Fruit fly (Drosophila melanogaster) whole organism, embryonic: ENCODE measurements around the gene CG32639.
A peak's percentile ranks its signal among the peaks of the same experiment; 100 is the strongest.

Experiments
- CG10959 ChIP-seq: fragments of 200-800 bp; sonication (Bioruptor generic); IDR thresholded peaks from 2 replicates; pipeline ENCODE4 v1.3.6; 2022; ENCODE audit warnings: missing biosample characterization, missing genetic modification characterization
- CG12071 ChIP-seq: fragments of 200-800 bp; sonication (Bioruptor generic); optimal IDR thresholded peaks from 3 replicates; lab custom pipeline; 2018; ENCODE audit warnings: missing biosample characterization, mild to moderate bottlenecking, missing genetic modification characterization
- CG12769 ChIP-seq: fragments of 200-800 bp; sonication (Bioruptor generic); optimal IDR thresholded peaks from 2 replicates; lab custom pipeline; 2019; ENCODE audit warnings: missing biosample characterization, mild to moderate bottlenecking, missing genetic modification characterization, moderate library complexity
- CG13287 ChIP-seq: fragments of 200-800 bp; sonication (Bioruptor generic); IDR thresholded peaks from 2 replicates; pipeline ENCODE4 v1.3.6; 2022; ENCODE audit warnings: missing biosample characterization, missing genetic modification characterization; ENCODE audit not compliant: partially characterized antibody
- CG14014 ChIP-seq: fragments of 200-800 bp; sonication (Bioruptor generic); IDR thresholded peaks from 2 replicates; pipeline ENCODE4 v1.3.6; 2022; ENCODE audit warnings: missing biosample characterization, missing genetic modification characterization
- CG14441 ChIP-seq: fragments of 200-800 bp; sonication (Bioruptor generic); IDR thresholded peaks from 2 replicates; pipeline ENCODE4 v1.3.6; 2022; ENCODE audit warnings: missing biosample characterization, missing genetic modification characterization
- CG16815 ChIP-seq: fragments of 200-800 bp; sonication (Bioruptor generic); optimal IDR thresholded peaks from 3 replicates; lab custom pipeline; 2017; ENCODE audit warnings: missing biosample characterization, mild to moderate bottlenecking, missing genetic modification characterization
- CG2678 ChIP-seq: fragments of 200-800 bp; sonication (Bioruptor generic); optimal IDR thresholded peaks from 3 replicates; lab custom pipeline; 2019; ENCODE audit warnings: missing biosample characterization, mild to moderate bottlenecking, missing genetic modification characterization, moderate library complexity
- CG32532 ChIP-seq: fragments of 200-800 bp; sonication (Bioruptor generic); IDR thresholded peaks from 2 replicates; pipeline ENCODE4 v1.3.6; 2022; ENCODE audit warnings: missing biosample characterization, missing genetic modification characterization
- CG32772 ChIP-seq: fragments of 200-800 bp; sonication (Bioruptor generic); IDR thresholded peaks from 2 replicates; pipeline ENCODE4 v1.3.6; 2022; ENCODE audit warnings: missing biosample characterization, missing genetic modification characterization
- CG43689 ChIP-seq: fragments of 200-800 bp; sonication (Bioruptor generic); IDR thresholded peaks from 2 replicates; pipeline ENCODE4 v1.3.6; 2022; ENCODE audit warnings: missing biosample characterization, missing genetic modification characterization
- CG7271 ChIP-seq: fragments of 200-800 bp; sonication (Bioruptor generic); optimal IDR thresholded peaks from 2 replicates; lab custom pipeline; 2018; ENCODE audit warnings: missing biosample characterization, mild to moderate bottlenecking, missing genetic modification characterization, moderate library complexity
- CG9817 ChIP-seq: fragments of 200-800 bp; sonication (Bioruptor generic); optimal IDR thresholded peaks from 2 replicates; lab custom pipeline; 2018; ENCODE audit warnings: missing biosample characterization, mild to moderate bottlenecking, missing genetic modification characterization, moderate library complexity
- CG9932 ChIP-seq: fragments of 200-800 bp; sonication (Bioruptor generic); IDR thresholded peaks from 2 replicates; pipeline ENCODE4 v1.3.6; 2022; ENCODE audit warnings: missing biosample characterization, missing genetic modification characterization
- CTCF ChIP-seq: fragments of 200-800 bp; sonication (Bioruptor generic); optimal IDR thresholded peaks from 2 replicates; lab custom pipeline; 2017; ENCODE audit warnings: missing biosample characterization, mild to moderate bottlenecking, missing genetic modification characterization, moderate library complexity
- Dfd ChIP-seq, 2 experiments: fragments of >200 bp; optimal IDR thresholded peaks; 2 replicates each; lab custom pipeline; 2017; ENCODE audit warnings: missing biosample characterization in 2 of 2, missing genetic modification characterization in 2 of 2
- Eip74EF ChIP-seq, 2 experiments: fragments of 200-800 bp in 1 of 2; fragments of >200 bp in 1 of 2; sonication (Bioruptor generic) in 1 of 2; optimal IDR thresholded peaks; 2 replicates each; lab custom pipeline; 2017 to 2019; ENCODE audit warnings: missing biosample characterization in 2 of 2, missing genetic modification characterization in 2 of 2, mild to moderate bottlenecking in 1 of 2, moderate library complexity in 1 of 2
- Ets65A ChIP-seq: fragments of 200-800 bp; sonication (Bioruptor generic); peaks from one replicate; lab custom pipeline; 2016; ENCODE audit warnings: missing biosample characterization, missing genetic modification characterization
- Lim3 ChIP-seq: fragments of 200-800 bp; sonication (Bioruptor generic); IDR thresholded peaks from 2 replicates; pipeline ENCODE4 v1.3.6; 2022; ENCODE audit warnings: missing biosample characterization, missing genetic modification characterization
- Med ChIP-seq: fragments of 200-800 bp; sonication (Bioruptor generic); peaks from one replicate; lab custom pipeline; 2016; ENCODE audit warnings: missing biosample characterization, missing genetic modification characterization, mild to moderate bottlenecking, inconsistent platforms, moderate library complexity
- Optix ChIP-seq: fragments of 200-800 bp; sonication (Bioruptor generic); IDR thresholded peaks from 3 replicates; pipeline ENCODE4 v1.3.6; 2022; ENCODE audit warnings: missing biosample characterization, missing genetic modification characterization
- Ptx1 ChIP-seq: fragments of 200-800 bp; sonication (Bioruptor generic); IDR thresholded peaks from 2 replicates; pipeline ENCODE4 v1.3.6; 2022; ENCODE audit warnings: missing biosample characterization, missing genetic modification characterization
- Rfx ChIP-seq: fragments of 200-800 bp; sonication (Bioruptor generic); IDR thresholded peaks from 2 replicates; pipeline ENCODE4 v1.3.6; 2022; ENCODE audit warnings: missing biosample characterization, missing genetic modification characterization
- Stat92E ChIP-seq, 3 experiments: fragments of >200 bp in 2 of 3; fragments of 200-800 bp in 1 of 3; sonication (Bioruptor generic) in 1 of 3; optimal IDR thresholded peaks; 2 replicates each; lab custom pipeline; 2017 to 2019; ENCODE audit warnings: missing biosample characterization in 3 of 3, missing genetic modification characterization in 3 of 3, mild to moderate bottlenecking in 1 of 3, moderate library complexity in 1 of 3
- Trl ChIP-seq, 3 experiments: fragments of >200 bp in 2 of 3; fragments of 200-800 bp in 1 of 3; sonication (Bioruptor generic) in 1 of 3; optimal IDR thresholded peaks; 2 replicates in 1 of 3; 3 replicates in 2 of 3; lab custom pipeline; 2016 to 2017; ENCODE audit warnings: missing biosample characterization in 1 of 3, missing genetic modification characterization in 1 of 3
- bowl ChIP-seq: fragments of 200-800 bp; sonication (Bioruptor generic); IDR thresholded peaks from 2 replicates; pipeline ENCODE4 v1.3.6; 2022; ENCODE audit warnings: missing biosample characterization, missing genetic modification characterization
- cg ChIP-seq: fragments of 200-800 bp; sonication (Bioruptor generic); optimal IDR thresholded peaks from 3 replicates; lab custom pipeline; 2019; ENCODE audit warnings: missing biosample characterization, mild to moderate bottlenecking, missing genetic modification characterization, moderate library complexity
- chinmo ChIP-seq: fragments of 200-800 bp; sonication (Bioruptor generic); IDR thresholded peaks from 4 replicates; pipeline ENCODE4 v1.3.6; 2022; ENCODE audit warnings: missing biosample characterization, missing genetic modification characterization; ENCODE audit not compliant: partially characterized antibody
- chm ChIP-seq: fragments of 200-800 bp; sonication (Bioruptor generic); IDR thresholded peaks from 2 replicates; pipeline ENCODE4 v1.3.6; 2022; ENCODE audit warnings: missing biosample characterization, missing genetic modification characterization
- dati ChIP-seq: fragments of 200-800 bp; sonication (Bioruptor generic); IDR thresholded peaks from 2 replicates; pipeline ENCODE4 v1.3.6; 2022; ENCODE audit warnings: missing biosample characterization, missing genetic modification characterization
- dimm ChIP-seq: fragments of 200-800 bp; sonication (Bioruptor generic); IDR thresholded peaks from 2 replicates; pipeline ENCODE4 v1.3.6; 2022; ENCODE audit warnings: missing biosample characterization, missing genetic modification characterization
- dmrt99B ChIP-seq: fragments of 200-800 bp; sonication (Bioruptor generic); optimal IDR thresholded peaks from 2 replicates; lab custom pipeline; 2018; ENCODE audit warnings: missing biosample characterization, mild to moderate bottlenecking, missing genetic modification characterization, moderate library complexity
- exex ChIP-seq: fragments of 200-800 bp; sonication (Bioruptor generic); optimal IDR thresholded peaks from 4 replicates; lab custom pipeline; 2018; ENCODE audit warnings: missing biosample characterization, mild to moderate bottlenecking, missing genetic modification characterization, moderate library complexity
- fd3F ChIP-seq: fragments of 200-800 bp; sonication (Bioruptor generic); optimal IDR thresholded peaks from 2 replicates; lab custom pipeline; 2018; ENCODE audit warnings: missing biosample characterization, mild to moderate bottlenecking, missing genetic modification characterization, moderate library complexity
- fu2 ChIP-seq: fragments of 200-800 bp; sonication (Bioruptor generic); optimal IDR thresholded peaks from 2 replicates; lab custom pipeline; 2016; ENCODE audit warnings: missing biosample characterization, missing genetic modification characterization
- grau ChIP-seq: fragments of 200-800 bp; optimal IDR thresholded peaks from 3 replicates; lab custom pipeline; 2019; ENCODE audit warnings: missing biosample characterization, mild to moderate bottlenecking, missing genetic modification characterization, moderate library complexity
- grn ChIP-seq: fragments of 200-800 bp; sonication (Bioruptor generic); optimal IDR thresholded peaks from 3 replicates; lab custom pipeline; 2017; ENCODE audit warnings: missing biosample characterization, missing genetic modification characterization
- jing ChIP-seq: fragments of 200-800 bp; sonication (Bioruptor generic); optimal IDR thresholded peaks from 2 replicates; lab custom pipeline; 2018; ENCODE audit warnings: missing biosample characterization, mild to moderate bottlenecking, missing genetic modification characterization
- ken ChIP-seq: fragments of 200-800 bp; sonication (Bioruptor generic); IDR thresholded peaks from 3 replicates; pipeline ENCODE4 v1.3.6; 2022; ENCODE audit warnings: missing biosample characterization, missing genetic modification characterization
- kni ChIP-seq: fragments of 200-800 bp; sonication (Bioruptor generic); optimal IDR thresholded peaks from 3 replicates; lab custom pipeline; 2017; ENCODE audit warnings: mild to moderate bottlenecking, missing biosample characterization, missing genetic modification reagents, missing genetic modification characterization
- luna ChIP-seq: fragments of 200-800 bp; sonication (Bioruptor generic); optimal IDR thresholded peaks from 2 replicates; lab custom pipeline; 2016; ENCODE audit warnings: missing biosample characterization, missing genetic modification characterization
- prd ChIP-seq, 3 experiments: fragments of >200 bp in 2 of 3; fragments of 200-800 bp in 1 of 3; sonication (Bioruptor generic) in 1 of 3; optimal IDR thresholded peaks in 2 of 3; IDR thresholded peaks in 1 of 3; 2 replicates in 2 of 3; 3 replicates in 1 of 3; pipeline versions ENCODE4 v1.3.6 to Lab custom; 2017 to 2022; ENCODE audit warnings: missing biosample characterization in 1 of 3, missing genetic modification characterization in 1 of 3
- psq ChIP-seq: fragments of 200-800 bp; sonication (Bioruptor generic); optimal IDR thresholded peaks from 2 replicates; lab custom pipeline; 2017; ENCODE audit warnings: missing biosample characterization, missing genetic modification characterization
- ranshi ChIP-seq: fragments of 200-800 bp; sonication (Bioruptor generic); IDR thresholded peaks from 2 replicates; pipeline ENCODE4 v1.3.6; 2022; ENCODE audit warnings: missing biosample characterization, missing genetic modification characterization
- sima ChIP-seq: fragments of 200-800 bp; sonication (Bioruptor generic); optimal IDR thresholded peaks from 2 replicates; lab custom pipeline; 2016; ENCODE audit warnings: missing biosample characterization, missing genetic modification characterization
- sqz ChIP-seq: fragments of 200-800 bp; sonication (Bioruptor generic); optimal IDR thresholded peaks from 3 replicates; lab custom pipeline; 2018; ENCODE audit warnings: missing biosample characterization, mild to moderate bottlenecking, missing genetic modification characterization
- wdn ChIP-seq: fragments of 200-800 bp; sonication (Bioruptor generic); IDR thresholded peaks from 2 replicates; pipeline ENCODE4 v1.3.6; 2022; ENCODE audit warnings: missing biosample characterization, missing genetic modification characterization
- zf30C ChIP-seq: fragments of 200-800 bp; sonication (Bioruptor generic); optimal IDR thresholded peaks from 3 replicates; lab custom pipeline; 2018; ENCODE audit warnings: missing biosample characterization, mild to moderate bottlenecking, missing genetic modification characterization

CG32639 gene

DNA sequence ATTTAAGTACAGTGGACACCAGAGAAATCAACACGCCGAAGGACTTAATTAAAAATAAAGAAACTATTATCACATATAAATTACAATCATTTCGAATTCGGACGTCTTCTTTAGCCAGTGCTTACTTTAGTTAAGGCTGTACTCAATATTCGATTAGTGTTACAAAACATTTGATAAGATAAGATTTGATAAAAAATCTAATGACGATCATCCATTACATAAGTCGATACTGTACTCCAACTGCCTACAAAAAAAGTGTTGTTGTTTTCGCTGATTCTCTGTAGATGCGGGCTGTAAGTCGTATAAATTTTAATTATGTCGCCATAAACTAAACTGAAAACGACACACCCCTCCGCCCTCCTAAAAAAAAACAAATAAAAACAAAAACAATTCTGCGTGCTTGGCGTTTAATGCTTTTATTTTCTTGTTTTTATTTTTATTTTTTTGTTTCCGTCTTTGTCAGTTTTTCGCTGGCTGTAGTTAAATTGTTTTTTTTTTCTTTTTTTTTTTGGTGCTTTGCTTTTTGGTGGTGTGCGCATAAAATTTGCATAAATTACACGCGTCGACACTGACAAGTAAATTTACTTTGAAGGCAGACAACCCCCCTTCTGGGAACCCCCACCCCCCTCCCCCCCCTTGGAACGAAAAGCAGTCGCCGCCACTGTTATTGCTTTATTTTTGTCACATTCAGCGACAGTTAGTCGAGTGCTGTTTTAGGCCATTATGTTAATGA lies 1.5 kb downstream of the CG32639 start (continued):
- TF ChIP-seq sqz (GFP tag; lab: Kevin White, UChicago) (peak; percentile 56), chinmo (GFP tag; lab: Robert Waterston, UW) (peak; percentile 75; the same call in 1 of the 4 replicates), grn (peak; percentile 13), Ptx1 (GFP tag; lab: Robert Waterston, UW) (0 out of 2 replicates have a peak, but pooled peaks have one; percentile 6), CG12071 (no peak), CG14441 (GFP tag; lab: Robert Waterston, UW) (peak; percentile 43; the same call in 1 of the 2 replicates), CG2678 (tag; lab: Kevin White, UChicago) (peak; percentile 7), chm (GFP tag; lab: Robert Waterston, UW) (0 out of 2 replicates have a peak, but pooled peaks have one; percentile 16), CG7271 (tag; lab: Kevin White, UChicago) (no peak), exex (tag; lab: Kevin White, UChicago) (peak; percentile 85), prd (optimal IDR thresholded peaks at IDR 0.05; lab: Kevin White, UChicago) (no peak), prd (GFP tag; IDR thresholded peaks at IDR 0.05; lab: Robert Waterston, UW) (peak; percentile 33; the same call in 1 of the 3 replicates), CG10959 (GFP tag; lab: Robert Waterston, UW) (no peak), dimm (GFP tag; lab: Robert Waterston, UW) (0 out of 2 replicates have a peak, but pooled peaks have one; percentile 3), bowl (GFP tag; lab: Robert Waterston, UW) (0 out of 2 replicates have a peak, but pooled peaks have one; percentile 16), Stat92E (GFP tag; optimal IDR thresholded peaks at IDR 0.05; lab: Kevin White, UChicago) (no peak), CG43689 (GFP tag; lab: Robert Waterston, UW) (no peak), sima (GFP tag; lab: Kevin White, UChicago) (no peak), CG9932 (GFP tag; lab: Robert Waterston, UW) (peak; percentile 25), Ets65A (GFP tag; lab: Kevin White, UChicago) (no peak), CG9817 (tag; lab: Kevin White, UChicago) (no peak), CG14014 (GFP tag; lab: Robert Waterston, UW) (peak; percentile 8; the same call in 1 of the 2 replicates), CG32772 (GFP tag; lab: Robert Waterston, UW) (peak; percentile 54), ranshi (GFP tag; lab: Robert Waterston, UW) (peak; percentile 31), grau (tag; lab: Kevin White, UChicago) (peak; percentile 94), jing (GFP tag; lab: Kevin White, UChicago) (no peak), fu2 (GFP tag; lab: Kevin White, UChicago) (no peak), CG12769 (tag; lab: Kevin White, UChicago) (peak; percentile 57), Lim3 (GFP tag; lab: Robert Waterston, UW) (no peak), Trl (optimal IDR thresholded peaks at IDR 0.05; lab: Kevin White, UChicago) (no peak), Trl (GFP tag; optimal IDR thresholded peaks at IDR 0.05; lab: Kevin White, UChicago) (no peak), Dfd (GFP tag; optimal IDR thresholded peaks at IDR 0.05; lab: Kevin White, UChicago) (no peak), CG16815 (no peak), Eip74EF (GFP tag; optimal IDR thresholded peaks at IDR 0.05; lab: Kevin White, UChicago) (peak in 1 of 2 experiments; percentile 36), psq (GFP tag; lab: Kevin White, UChicago) (no peak), Med (GFP tag; lab: Kevin White, UChicago) (peak; percentile 79), luna (no peak), CTCF (GFP tag; lab: Kevin White, UChicago) (no peak), CG32532 (peak; percentile 44; the same call in 1 of the 2 replicates), wdn (GFP tag; lab: Robert Waterston, UW) (peak; percentile 31; the same call in 1 of the 2 replicates), kni (no peak), cg (no peak), zf30C (GFP tag; lab: Kevin White, UChicago) (no peak), Rfx (GFP tag; lab: Robert Waterston, UW) (peak; percentile 55), Optix (GFP tag; lab: Robert Waterston, UW) (no peak), ken (GFP tag; lab: Robert Waterston, UW) (0 out of 3 replicates have a peak, but pooled peaks have one; percentile 10), fd3F (GFP tag; lab: Kevin White, UChicago) (peak; percentile 16), dati (GFP tag; lab: Robert Waterston, UW) (no peak), CG13287 (GFP tag; lab: Robert Waterston, UW) (0 out of 2 replicates have a peak, but pooled peaks have one; percentile 10), dmrt99B (tag; lab: Kevin White, UChicago) (peak; percentile 6)
